Worm (Caenorhabditis elegans): ENCODE results near the gene srh-279.

srh-279 gene

DNA sequence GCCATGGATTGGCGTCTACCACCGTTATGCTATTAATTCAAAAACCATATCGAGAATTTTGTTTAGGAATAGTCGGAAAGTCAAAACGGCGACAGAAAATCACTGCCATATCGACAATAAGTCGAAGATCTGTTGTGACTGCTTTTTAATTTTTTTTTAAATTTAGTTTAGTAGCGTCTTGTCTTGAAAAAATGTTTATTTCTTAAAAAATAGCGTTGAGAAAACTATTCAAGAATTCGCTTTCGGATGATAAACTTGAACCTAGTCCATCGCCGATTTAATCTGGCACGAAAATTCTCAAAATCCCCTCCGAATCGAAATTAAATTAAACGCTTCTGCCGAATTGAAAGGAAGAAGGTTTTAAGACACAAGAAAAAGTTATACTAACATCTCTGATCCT, at the start of gene srh-279:
Gene srh-279 (plus strand): TSS at position 301 of the 400 bp plus-strand sequence.
- no peak for TF ChIP-seq hmg-4 (GFP tag; optimal IDR thresholded peaks at IDR 0.05)
- TF ChIP-seq tbx-37 (GFP tag; conservative IDR thresholded peaks at IDR 0.05) = no peak
- TF ChIP-seq pes-1 (GFP tag; IDR thresholded peaks at IDR 0.05) = no peak
- no peak for TF ChIP-seq ceh-13 (GFP tag; optimal IDR thresholded peaks at IDR 0.05)
- no peak for TF ChIP-seq ceh-36 (tag; optimal IDR thresholded peaks at IDR 0.05)
- TF ChIP-seq sea-1 (GFP tag; conservative IDR thresholded peaks at IDR 0.05) = no peak
- no peak for TF ChIP-seq tbx-11 (GFP tag; IDR thresholded peaks at IDR 0.05)
- no peak for TF ChIP-seq scrt-1 (GFP tag; IDR thresholded peaks at IDR 0.05)
- no peak for TF ChIP-seq hmbx-1 (tag; optimal IDR thresholded peaks at IDR 0.05)
- TF ChIP-seq aly-1 (tag; optimal IDR thresholded peaks at IDR 0.05) = no peak
- TF ChIP-seq B0310.2 (tag; optimal IDR thresholded peaks at IDR 0.05) = no peak
- TF ChIP-seq ama-1 (optimal IDR thresholded peaks at IDR 0.05) = no peak
- no peak for TF ChIP-seq flt-1 (GFP tag; IDR thresholded peaks at IDR 0.05)
- TF ChIP-seq tra-4 (tag; optimal IDR thresholded peaks at IDR 0.05) = no peak
- TF ChIP-seq hnd-1 (tag; optimal IDR thresholded peaks at IDR 0.05) = no peak
- no peak for TF ChIP-seq F13C5.2 (tag; optimal IDR thresholded peaks at IDR 0.05)
- TF ChIP-seq ets-7 (tag; optimal IDR thresholded peaks at IDR 0.05) = no peak

DNA sequence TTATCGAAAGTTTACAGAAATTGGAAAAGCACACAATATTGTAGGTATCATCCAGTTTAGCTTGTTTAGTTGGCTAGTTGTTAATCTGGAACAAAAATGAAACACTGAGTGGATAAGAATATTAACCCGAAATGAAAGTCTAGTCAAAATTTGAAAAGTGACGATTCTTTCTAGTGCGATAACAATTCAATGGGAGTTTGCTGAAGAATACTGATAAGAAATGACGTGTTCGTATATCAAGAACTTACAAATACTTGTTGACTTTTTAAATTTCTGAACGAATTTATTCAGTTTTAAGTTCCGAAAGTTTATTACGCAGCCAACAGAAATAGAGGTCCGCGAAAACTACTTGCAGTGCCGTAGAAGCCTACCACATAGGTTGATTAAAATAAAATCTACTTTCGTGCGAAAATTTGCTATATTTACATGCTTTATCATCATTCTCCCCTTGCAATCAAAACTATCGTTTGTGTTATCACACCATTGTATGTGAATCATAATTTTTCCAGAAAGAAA, 49.1 kb upstream of the srh-279 start, which contains the start of gene fbxa-88:
Gene fbxa-88 (minus strand): TSS at position 51 of the 516 bp plus-strand sequence.
- TF ChIP-seq hmbx-1 (tag; optimal IDR thresholded peaks at IDR 0.05) = no peak
- TF ChIP-seq B0310.2 (tag; optimal IDR thresholded peaks at IDR 0.05) = no peak
- no peak for TF ChIP-seq ceh-13 (GFP tag; optimal IDR thresholded peaks at IDR 0.05)
- no peak for TF ChIP-seq sea-1 (GFP tag; conservative IDR thresholded peaks at IDR 0.05)
- TF ChIP-seq tbx-37 (GFP tag; conservative IDR thresholded peaks at IDR 0.05) = no peak
- no peak for TF ChIP-seq F13C5.2 (tag; optimal IDR thresholded peaks at IDR 0.05)
- no peak for TF ChIP-seq aly-1 (tag; optimal IDR thresholded peaks at IDR 0.05)
- no peak for TF ChIP-seq ama-1 (optimal IDR thresholded peaks at IDR 0.05)

ce11 chrV:16145009-16145408, 47.2 kb upstream of the srh-279 start:
- TF ChIP-seq aly-1 (tag; optimal IDR thresholded peaks at IDR 0.05) (no peak), tra-4 (tag; optimal IDR thresholded peaks at IDR 0.05) (no peak), ceh-36 (tag; optimal IDR thresholded peaks at IDR 0.05) (no peak), F13C5.2 (tag; optimal IDR thresholded peaks at IDR 0.05) (no peak), tbx-11 (GFP tag; IDR thresholded peaks at IDR 0.05) (no peak), sea-1 (GFP tag; conservative IDR thresholded peaks at IDR 0.05) (no peak), B0310.2 (tag; optimal IDR thresholded peaks at IDR 0.05) (no peak), scrt-1 (GFP tag; IDR thresholded peaks at IDR 0.05) (no peak), pes-1 (GFP tag; IDR thresholded peaks at IDR 0.05) (no peak), hnd-1 (tag; optimal IDR thresholded peaks at IDR 0.05) (no peak), ceh-13 (GFP tag; optimal IDR thresholded peaks at IDR 0.05) (no peak), ets-7 (tag; optimal IDR thresholded peaks at IDR 0.05) (no peak), tbx-37 (GFP tag; conservative IDR thresholded peaks at IDR 0.05) (no peak), hmg-4 (GFP tag; optimal IDR thresholded peaks at IDR 0.05) (no peak), flt-1 (GFP tag; IDR thresholded peaks at IDR 0.05) (no peak), ama-1 (optimal IDR thresholded peaks at IDR 0.05) (no peak), hmbx-1 (tag; optimal IDR thresholded peaks at IDR 0.05) (no peak)

ce11 chrV:16148805-16149204, 43.4 kb upstream of the srh-279 start, which contains the start of gene F10A3.4:
TSS of gene F10A3.4 (plus strand) at chrV:16149105.
- TF ChIP-seq tbx-11 (GFP tag; IDR thresholded peaks at IDR 0.05) (no peak), flt-1 (GFP tag; IDR thresholded peaks at IDR 0.05) (no peak), scrt-1 (GFP tag; IDR thresholded peaks at IDR 0.05) (no peak), hnd-1 (tag; optimal IDR thresholded peaks at IDR 0.05) (no peak), tbx-37 (GFP tag; conservative IDR thresholded peaks at IDR 0.05) (no peak), B0310.2 (tag; optimal IDR thresholded peaks at IDR 0.05) (no peak), ets-7 (tag; optimal IDR thresholded peaks at IDR 0.05) (no peak), ama-1 (optimal IDR thresholded peaks at IDR 0.05) (no peak), tra-4 (tag; optimal IDR thresholded peaks at IDR 0.05) (no peak), sea-1 (GFP tag; conservative IDR thresholded peaks at IDR 0.05) (no peak), F13C5.2 (tag; optimal IDR thresholded peaks at IDR 0.05) (no peak), hmg-4 (GFP tag; optimal IDR thresholded peaks at IDR 0.05) (no peak), ceh-13 (GFP tag; optimal IDR thresholded peaks at IDR 0.05) (no peak), hmbx-1 (tag; optimal IDR thresholded peaks at IDR 0.05) (no peak), pes-1 (GFP tag; IDR thresholded peaks at IDR 0.05) (no peak)

DNA sequence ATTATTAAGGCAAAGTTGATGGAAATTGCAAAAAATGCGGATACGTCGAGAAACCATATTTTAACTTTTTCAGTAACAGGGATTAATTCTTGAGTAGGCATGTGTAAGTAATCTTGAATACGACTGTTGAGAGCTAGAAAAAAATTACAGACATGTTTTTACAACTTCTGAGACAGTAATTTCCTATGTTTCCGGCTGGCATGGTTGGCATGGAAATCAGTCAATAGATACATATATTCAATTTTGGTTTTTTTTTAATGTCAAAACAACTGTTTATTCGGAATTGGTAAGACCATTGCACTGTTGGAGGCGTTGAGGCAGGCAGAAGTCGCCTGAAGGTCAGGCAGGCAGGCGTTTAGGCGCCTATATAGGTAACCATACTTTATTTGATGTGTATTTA, 38.8 kb upstream of the srh-279 start, which contains the start of gene str-254:
Gene str-254 (minus strand): TSS at position 101 of the 400 bp plus-strand sequence.
- TF ChIP-seq pes-1 (GFP tag; IDR thresholded peaks at IDR 0.05) (no peak), tra-4 (tag; optimal IDR thresholded peaks at IDR 0.05) (no peak), F13C5.2 (tag; optimal IDR thresholded peaks at IDR 0.05) (no peak), tbx-37 (GFP tag; conservative IDR thresholded peaks at IDR 0.05) (no peak), flt-1 (GFP tag; IDR thresholded peaks at IDR 0.05) (no peak), aly-1 (tag; optimal IDR thresholded peaks at IDR 0.05) (no peak), tbx-11 (GFP tag; IDR thresholded peaks at IDR 0.05) (no peak), hmg-4 (GFP tag; optimal IDR thresholded peaks at IDR 0.05) (no peak), ama-1 (optimal IDR thresholded peaks at IDR 0.05) (no peak), ets-7 (tag; optimal IDR thresholded peaks at IDR 0.05) (no peak), hmbx-1 (tag; optimal IDR thresholded peaks at IDR 0.05) (no peak), hnd-1 (tag; optimal IDR thresholded peaks at IDR 0.05) (no peak), sea-1 (GFP tag; conservative IDR thresholded peaks at IDR 0.05) (no peak), scrt-1 (GFP tag; IDR thresholded peaks at IDR 0.05) (no peak), B0310.2 (tag; optimal IDR thresholded peaks at IDR 0.05) (no peak), ceh-36 (tag; optimal IDR thresholded peaks at IDR 0.05) (no peak)

- TF ChIP-seq aly-1 (tag; optimal IDR thresholded peaks at IDR 0.05) (no peak), tbx-37 (GFP tag; conservative IDR thresholded peaks at IDR 0.05) (no peak), ceh-13 (GFP tag; optimal IDR thresholded peaks at IDR 0.05) (no peak), tbx-11 (GFP tag; IDR thresholded peaks at IDR 0.05) (no peak), pes-1 (GFP tag; IDR thresholded peaks at IDR 0.05) (no peak), ets-7 (tag; optimal IDR thresholded peaks at IDR 0.05) (no peak)
Measured at ce11 chrV:16155111-16155510, 37.1 kb upstream of the srh-279 start, which contains the start of gene str-97. TSS of gene str-97 (minus strand) at chrV:16155211.

ce11 chrV:16158391-16158790, 33.8 kb upstream of the srh-279 start, which contains the start of gene str-99:
TSS of gene str-99 (minus strand) at chrV:16158491.
- TF ChIP-seq sea-1 (GFP tag; conservative IDR thresholded peaks at IDR 0.05) (no peak), hnd-1 (tag; optimal IDR thresholded peaks at IDR 0.05) (no peak)

Data from whole organism, early embryonic.